Worm (Caenorhabditis elegans): ENCODE measurements around the gene nhr-291.

nhr-291 gene

ce11 chrV:15305502-15305901 is 13.3 kb upstream of the nhr-291 start, which contains the start of gene T26H8.5:
TSS of gene T26H8.5 (minus strand) at chrV:15305602.
- TF ChIP-seq lsy-2 (tag; optimal IDR thresholded peaks at IDR 0.05) (no peak), lin-13 (tag; optimal IDR thresholded peaks at IDR 0.05) (no peak), elt-1 (tag; optimal IDR thresholded peaks at IDR 0.05; ENCODE audit: borderline replicate concordance, insufficient read depth) (no peak), sptf-1 (tag; optimal IDR thresholded peaks at IDR 0.05) (no peak), mep-1 (tag; optimal IDR thresholded peaks at IDR 0.05) (no peak), mab-5 (tag; optimal IDR thresholded peaks at IDR 0.05) (no peak), ztf-11 (tag; optimal IDR thresholded peaks at IDR 0.05) (no peak), zip-8 (tag; optimal IDR thresholded peaks at IDR 0.05) (no peak), ham-2 (GFP tag; optimal IDR thresholded peaks at IDR 0.05) (no peak), nhr-12 (tag; optimal IDR thresholded peaks at IDR 0.05) (no peak), nhr-237 (tag; optimal IDR thresholded peaks at IDR 0.05) (no peak), tbx-8 (GFP tag; optimal IDR thresholded peaks at IDR 0.05) (no peak), ceh-83 (GFP tag; optimal IDR thresholded peaks at IDR 0.05) (no peak), pha-4 (tag; optimal IDR thresholded peaks at IDR 0.05) (no peak)

- TF ChIP-seq mab-5 (tag; optimal IDR thresholded peaks at IDR 0.05), result no peak
- TF ChIP-seq unc-120 (tag; optimal IDR thresholded peaks at IDR 0.05; ENCODE audit: poor library complexity, severe bottlenecking), result no peak
- no peak for TF ChIP-seq zip-8 (tag; optimal IDR thresholded peaks at IDR 0.05)
- no peak for TF ChIP-seq ztf-11 (tag; optimal IDR thresholded peaks at IDR 0.05)
- TF ChIP-seq unc-39 (tag; optimal IDR thresholded peaks at IDR 0.05), result no peak
- no peak for TF ChIP-seq unc-62 (GFP tag; optimal IDR thresholded peaks at IDR 0.05)
- TF ChIP-seq cnd-1 (tag; optimal IDR thresholded peaks at IDR 0.05), result no peak
These were observed 12.0 kb upstream of the nhr-291 start, which contains the start of gene T26H8.4 for ce11 chrV:15306745-15307144. TSS of gene T26H8.4 (minus strand) at chrV:15306845.

DNA sequence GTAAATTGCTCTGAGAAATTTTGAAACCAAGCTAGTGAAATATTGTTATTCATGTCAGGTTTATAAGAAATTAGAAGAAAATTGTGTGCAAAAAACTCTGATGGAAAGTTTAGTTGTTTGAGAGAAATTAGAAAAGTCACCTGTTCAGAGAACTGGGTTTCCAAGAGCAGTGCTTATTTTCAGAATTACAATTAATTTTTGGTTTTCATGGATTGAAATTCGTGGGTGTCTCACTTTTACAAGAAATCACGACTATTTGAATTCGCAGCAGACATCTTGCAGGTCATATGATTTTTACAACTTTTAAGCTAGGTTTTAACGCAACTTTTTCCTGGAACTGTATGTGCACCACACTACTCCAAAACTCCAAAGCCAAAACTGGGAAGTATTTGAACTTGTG is 9.8 kb upstream of the nhr-291 start, which contains the start of gene srz-10:
Gene srz-10 (minus strand): TSS at position 88 of the 400 bp plus-strand sequence.
- no peak for TF ChIP-seq unc-39 (tag; optimal IDR thresholded peaks at IDR 0.05)
- no peak for TF ChIP-seq mls-2 (tag; optimal IDR thresholded peaks at IDR 0.05)
- no peak for TF ChIP-seq hlh-1 (tag; optimal IDR thresholded peaks at IDR 0.05)
- TF ChIP-seq lin-13 (tag; optimal IDR thresholded peaks at IDR 0.05), result no peak
- no peak for TF ChIP-seq blmp-1 (tag; optimal IDR thresholded peaks at IDR 0.05)
- no peak for TF ChIP-seq snpc-4 (tag; optimal IDR thresholded peaks at IDR 0.05)
- TF ChIP-seq ceh-83 (GFP tag; optimal IDR thresholded peaks at IDR 0.05), result no peak
- no peak for TF ChIP-seq nhr-237 (tag; optimal IDR thresholded peaks at IDR 0.05)
- no peak for TF ChIP-seq unc-120 (tag; optimal IDR thresholded peaks at IDR 0.05; ENCODE audit: poor library complexity, severe bottlenecking)
- TF ChIP-seq nhr-76 (tag; optimal IDR thresholded peaks at IDR 0.05), result no peak
- no peak for TF ChIP-seq elt-3 (tag; optimal IDR thresholded peaks at IDR 0.05)

- TF ChIP-seq mab-5 (tag; optimal IDR thresholded peaks at IDR 0.05), result no peak
- TF ChIP-seq snpc-4 (tag; optimal IDR thresholded peaks at IDR 0.05), result no peak
- no peak for TF ChIP-seq nhr-2 (tag; optimal IDR thresholded peaks at IDR 0.05)
- no peak for TF ChIP-seq drap-1 (GFP tag; optimal IDR thresholded peaks at IDR 0.05)
- no peak for TF ChIP-seq sptf-1 (tag; optimal IDR thresholded peaks at IDR 0.05)
- TF ChIP-seq unc-39 (tag; optimal IDR thresholded peaks at IDR 0.05), result no peak
- no peak for TF ChIP-seq hlh-1 (tag; optimal IDR thresholded peaks at IDR 0.05)
- no peak for TF ChIP-seq elt-3 (tag; optimal IDR thresholded peaks at IDR 0.05)
- no peak for TF ChIP-seq unc-62 (GFP tag; optimal IDR thresholded peaks at IDR 0.05)
- TF ChIP-seq nhr-12 (tag; optimal IDR thresholded peaks at IDR 0.05), result no peak
- TF ChIP-seq ceh-83 (GFP tag; optimal IDR thresholded peaks at IDR 0.05), result no peak
- TF ChIP-seq ceh-39 (tag; optimal IDR thresholded peaks at IDR 0.05), result no peak
- no peak for TF ChIP-seq pha-4 (tag; optimal IDR thresholded peaks at IDR 0.05)
- no peak for TF ChIP-seq bed-3 (GFP tag; optimal IDR thresholded peaks at IDR 0.05)
- no peak for TF ChIP-seq ztf-11 (tag; optimal IDR thresholded peaks at IDR 0.05)
- no peak for TF ChIP-seq tbx-8 (GFP tag; optimal IDR thresholded peaks at IDR 0.05)
- no peak for TF ChIP-seq ces-1 (GFP tag; optimal IDR thresholded peaks at IDR 0.05)
These were observed 8.0 kb upstream of the nhr-291 start, which contains the start of gene irld-62 for ce11 chrV:15310780-15311179. TSS of gene irld-62 (plus strand) at chrV:15311080.

ce11 chrV:15313529-15313928 is 5.2 kb upstream of the nhr-291 start:
- TF ChIP-seq nhr-28 (tag; optimal IDR thresholded peaks at IDR 0.05) (no peak), ceh-43 (GFP tag; optimal IDR thresholded peaks at IDR 0.05) (no peak), sem-2 (GFP tag; optimal IDR thresholded peaks at IDR 0.05) (no peak), mls-2 (tag; optimal IDR thresholded peaks at IDR 0.05) (no peak), lin-32 (GFP tag; optimal IDR thresholded peaks at IDR 0.05) (no peak), mab-5 (tag; optimal IDR thresholded peaks at IDR 0.05) (no peak), lin-13 (tag; optimal IDR thresholded peaks at IDR 0.05) (no peak), mep-1 (tag; optimal IDR thresholded peaks at IDR 0.05) (no peak), unc-39 (tag; optimal IDR thresholded peaks at IDR 0.05) (no peak)
